Worm (Caenorhabditis elegans) whole organism, early embryonic: Measurements from ENCODE around the gene cyp-33D1.

Source experiments
- B0310.2 ChIP-seq: sonication (generic microtip); optimal IDR thresholded peaks from 2 replicates; lab custom pipeline; 2016; ENCODE audit warnings: mild to moderate bottlenecking, missing genetic modification characterization, missing compliant biosample characterization
- F13C5.2 ChIP-seq: sonication (generic microtip); optimal IDR thresholded peaks from 2 replicates; lab custom pipeline; 2017; ENCODE audit warnings: mild to moderate bottlenecking, missing genetic modification characterization, inconsistent platforms, missing compliant biosample characterization
- aly-1 ChIP-seq: sonication (generic microtip); optimal IDR thresholded peaks from 2 replicates; lab custom pipeline; 2016; ENCODE audit warnings: missing genetic modification characterization, missing compliant biosample characterization
- ama-1 ChIP-seq: fragments of 150-350 bp; optimal IDR thresholded peaks from 2 replicates; lab custom pipeline; 2014
- ceh-13 ChIP-seq: fragments of 200-800 bp; sonication (Bioruptor generic); optimal IDR thresholded peaks from 2 replicates; lab custom pipeline; 2018; ENCODE audit warnings: mild to moderate bottlenecking, missing genetic modification characterization, missing compliant biosample characterization
- ceh-36 ChIP-seq: sonication (generic microtip); optimal IDR thresholded peaks from 2 replicates; lab custom pipeline; 2016; ENCODE audit warnings: missing genetic modification characterization, inconsistent platforms, missing compliant biosample characterization
- ets-7 ChIP-seq: sonication (generic microtip); optimal IDR thresholded peaks from 2 replicates; lab custom pipeline; 2016; ENCODE audit warnings: missing genotype, missing genetic modification characterization, missing compliant biosample characterization
- flt-1 ChIP-seq: fragments of 200-800 bp; sonication (Bioruptor generic); IDR thresholded peaks from 2 replicates; pipeline ENCODE4 v1.3.6; 2022; ENCODE audit warnings: missing genetic modification characterization, missing compliant biosample characterization
- hmbx-1 ChIP-seq: sonication (generic microtip); optimal IDR thresholded peaks from 2 replicates; lab custom pipeline; 2016; ENCODE audit warnings: mild to moderate bottlenecking, missing genetic modification characterization, missing compliant biosample characterization
- hmg-4 ChIP-seq: fragments of 200-800 bp; sonication (Bioruptor generic); optimal IDR thresholded peaks from 2 replicates; lab custom pipeline; 2018; ENCODE audit warnings: mild to moderate bottlenecking, missing genetic modification characterization, missing compliant biosample characterization
- hnd-1 ChIP-seq: sonication (generic microtip); optimal IDR thresholded peaks from 2 replicates; lab custom pipeline; 2016; ENCODE audit warnings: missing genetic modification characterization, missing compliant biosample characterization
- pes-1 ChIP-seq: fragments of 200-800 bp; sonication (Bioruptor generic); IDR thresholded peaks from 2 replicates; pipeline ENCODE4 v1.3.6; 2022; ENCODE audit warnings: missing genetic modification reagents, missing genetic modification characterization, missing compliant biosample characterization
- scrt-1 ChIP-seq: fragments of 200-800 bp; sonication (Bioruptor generic); IDR thresholded peaks from 2 replicates; pipeline ENCODE4 v1.3.6; 2022; ENCODE audit warnings: missing genetic modification characterization, missing compliant biosample characterization
- sea-1 ChIP-seq: fragments of 200-800 bp; sonication (Bioruptor generic); conservative IDR thresholded peaks from 2 replicates; pipeline ENCODE4 v1.3.6; 2022; ENCODE audit warnings: missing genetic modification characterization, missing compliant biosample characterization
- tbx-11 ChIP-seq: fragments of 200-800 bp; sonication (Bioruptor generic); IDR thresholded peaks from 2 replicates; pipeline ENCODE4 v1.3.6; 2022; ENCODE audit warnings: missing genetic modification characterization, missing compliant biosample characterization
- tbx-37 ChIP-seq: fragments of 200-800 bp; sonication (Bioruptor generic); conservative IDR thresholded peaks from 2 replicates; pipeline ENCODE4 v1.3.6; 2022; ENCODE audit warnings: missing genetic modification reagents, missing genetic modification characterization, missing compliant biosample characterization
- tra-4 ChIP-seq: sonication (generic microtip); optimal IDR thresholded peaks from 2 replicates; lab custom pipeline; 2017; ENCODE audit warnings: missing genetic modification characterization, missing compliant biosample characterization

cyp-33D1 gene

DNA sequence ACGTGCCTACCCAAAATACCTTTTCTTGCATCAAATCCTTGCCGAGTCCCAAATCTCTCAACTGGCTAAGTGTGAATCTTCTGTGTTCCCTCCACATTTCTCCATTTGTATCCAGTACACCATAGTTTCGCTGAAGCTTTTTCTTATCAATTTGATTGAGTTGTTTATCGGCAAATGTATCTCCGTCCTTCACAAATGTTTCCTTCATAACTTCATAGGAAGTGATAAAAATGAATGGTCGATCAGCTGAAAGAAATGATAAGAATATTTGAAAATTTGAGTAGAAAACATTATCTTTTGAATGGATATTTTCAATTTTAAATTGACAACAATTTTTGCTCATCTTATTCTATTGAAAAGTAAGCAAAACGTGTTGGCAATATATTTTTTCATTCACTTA is 430 bp downstream of the cyp-33D1 start:
- no peak for TF ChIP-seq hmbx-1 (tag; lab: Kevin White, UChicago)
- no peak for TF ChIP-seq sea-1 (GFP tag; lab: Robert Waterston, UW)
- TF ChIP-seq scrt-1 (GFP tag; lab: Robert Waterston, UW), result no peak
- no peak for TF ChIP-seq hnd-1 (tag; lab: Kevin White, UChicago)
- TF ChIP-seq tbx-37 (GFP tag; lab: Robert Waterston, UW), result no peak
- TF ChIP-seq F13C5.2 (tag; lab: Kevin White, UChicago), result no peak
- TF ChIP-seq B0310.2 (tag; lab: Kevin White, UChicago), result no peak
- TF ChIP-seq ama-1, result no peak
- no peak for TF ChIP-seq tra-4 (tag; lab: Kevin White, UChicago)
- TF ChIP-seq pes-1 (GFP tag; lab: Robert Waterston, UW), result no peak
- TF ChIP-seq ceh-36 (tag; lab: Kevin White, UChicago), result no peak
- TF ChIP-seq aly-1, result no peak

DNA sequence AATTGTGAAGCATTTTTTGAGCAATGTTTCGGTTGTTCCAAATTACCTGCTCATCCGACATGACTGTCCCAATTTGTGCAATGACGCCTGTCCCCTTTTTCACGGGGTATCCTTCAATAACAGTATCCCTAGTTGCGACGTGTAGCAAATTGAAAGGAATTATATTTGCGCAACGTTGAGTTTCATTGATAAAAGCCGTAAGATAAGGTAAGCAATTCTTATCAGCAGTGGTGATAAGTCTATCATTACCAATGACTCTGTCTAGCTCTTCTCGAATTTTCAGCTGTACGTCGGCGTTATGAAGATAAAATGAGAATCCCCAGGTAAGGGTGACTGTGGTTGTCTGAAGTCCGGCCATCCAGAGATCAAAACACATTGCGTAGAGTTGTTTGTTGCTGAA is 1.5 kb downstream of the cyp-33D1 start:
- TF ChIP-seq ama-1 (no peak), ceh-36 (tag; lab: Kevin White, UChicago) (no peak), scrt-1 (GFP tag; lab: Robert Waterston, UW) (no peak), tra-4 (tag; lab: Kevin White, UChicago) (no peak), F13C5.2 (tag; lab: Kevin White, UChicago) (no peak), tbx-11 (GFP tag; lab: Robert Waterston, UW) (no peak), ets-7 (tag; lab: Kevin White, UChicago) (no peak), B0310.2 (tag; lab: Kevin White, UChicago) (no peak), ceh-13 (GFP tag; lab: Kevin White, UChicago) (no peak), tbx-37 (GFP tag; lab: Robert Waterston, UW) (no peak), pes-1 (GFP tag; lab: Robert Waterston, UW) (no peak), hnd-1 (tag; lab: Kevin White, UChicago) (no peak)

DNA sequence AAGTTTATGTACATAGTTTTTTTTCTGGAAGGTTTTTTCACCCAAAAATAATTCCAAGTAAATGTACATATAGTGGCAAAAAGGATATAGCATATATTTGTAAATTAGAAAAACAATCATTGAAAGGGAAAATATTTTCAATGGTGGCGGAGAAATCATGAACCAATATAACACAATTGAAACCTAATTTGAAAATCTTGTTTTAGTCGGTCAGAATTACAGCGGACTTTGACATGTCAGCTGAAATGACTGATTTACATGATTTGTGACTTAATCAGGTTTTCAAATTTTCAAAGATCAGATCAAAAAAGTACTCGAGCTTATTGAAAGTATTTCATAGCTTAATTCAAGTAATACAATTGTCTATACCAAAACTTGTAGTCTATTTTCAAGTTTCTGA is 3.9 kb downstream of the cyp-33D1 start, which contains the start of gene K05D4.9:
Gene K05D4.9, minus strand, starts transcription at position 101 of the 400 bp plus-strand sequence.
- TF ChIP-seq tra-4 (tag; lab: Kevin White, UChicago) (no peak), ets-7 (tag; lab: Kevin White, UChicago) (no peak), flt-1 (GFP tag; lab: Robert Waterston, UW) (no peak), B0310.2 (tag; lab: Kevin White, UChicago) (no peak), hmg-4 (GFP tag; lab: Kevin White, UChicago) (no peak), tbx-37 (GFP tag; lab: Robert Waterston, UW) (no peak), ceh-13 (GFP tag; lab: Kevin White, UChicago) (no peak), F13C5.2 (tag; lab: Kevin White, UChicago) (no peak), ceh-36 (tag; lab: Kevin White, UChicago) (no peak), ama-1 (no peak), hmbx-1 (tag; lab: Kevin White, UChicago) (no peak), pes-1 (GFP tag; lab: Robert Waterston, UW) (no peak)

DNA sequence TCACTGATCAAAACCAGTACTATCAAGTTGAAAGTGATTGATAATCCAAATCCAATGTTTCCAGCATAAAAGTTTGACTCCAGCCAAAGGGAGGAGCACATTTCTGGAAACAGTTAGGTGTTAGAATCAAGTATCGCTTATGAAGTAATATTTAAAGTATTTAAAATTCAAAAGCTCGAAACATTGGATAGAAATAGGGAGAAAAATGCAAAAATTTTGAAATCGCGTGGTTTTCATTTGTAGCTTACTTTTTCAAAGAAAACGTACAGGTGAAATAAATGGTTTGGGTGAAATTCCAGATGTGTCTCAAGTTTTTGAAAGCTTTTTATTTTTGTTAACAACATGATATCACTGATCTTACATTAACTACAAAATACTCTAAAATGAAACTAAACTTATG is 6.6 kb downstream of the cyp-33D1 start, which contains the start of gene str-111:
Gene str-111, minus strand, starts transcription at position 101 of the 400 bp plus-strand sequence.
- TF ChIP-seq B0310.2 (tag; lab: Kevin White, UChicago) (no peak), aly-1 (no peak), hmg-4 (GFP tag; lab: Kevin White, UChicago) (no peak), pes-1 (GFP tag; lab: Robert Waterston, UW) (no peak), hnd-1 (tag; lab: Kevin White, UChicago) (no peak), ama-1 (no peak), tra-4 (tag; lab: Kevin White, UChicago) (no peak), flt-1 (GFP tag; lab: Robert Waterston, UW) (no peak), ets-7 (tag; lab: Kevin White, UChicago) (no peak), F13C5.2 (tag; lab: Kevin White, UChicago) (no peak), tbx-37 (GFP tag; lab: Robert Waterston, UW) (no peak), hmbx-1 (tag; lab: Kevin White, UChicago) (no peak)

DNA sequence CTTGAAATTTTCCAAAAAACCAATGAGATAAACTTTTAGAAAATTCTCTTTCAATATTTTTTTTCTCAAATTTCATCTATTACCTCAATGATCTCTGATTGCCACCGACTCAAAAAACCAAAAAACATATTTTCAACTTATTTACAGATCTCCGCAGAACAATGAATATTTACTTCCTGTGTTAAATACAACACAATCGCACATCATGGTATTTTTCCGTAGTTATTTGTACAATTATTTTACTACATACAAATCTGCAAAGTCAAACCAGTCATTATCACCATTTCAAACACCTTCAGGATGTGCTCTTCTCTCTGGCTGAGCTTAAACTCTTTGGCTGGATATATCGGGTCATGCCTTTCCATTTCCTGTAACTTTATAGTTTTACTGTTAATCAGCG is 9.7 kb downstream of the cyp-33D1 start, which contains the start of gene str-108:
Gene str-108, plus strand, starts transcription at position 301 of the 400 bp plus-strand sequence.
- TF ChIP-seq B0310.2 (tag; lab: Kevin White, UChicago) (no peak), ceh-13 (GFP tag; lab: Kevin White, UChicago) (no peak), F13C5.2 (tag; lab: Kevin White, UChicago) (no peak), ceh-36 (tag; lab: Kevin White, UChicago) (no peak), pes-1 (GFP tag; lab: Robert Waterston, UW) (no peak), hmg-4 (GFP tag; lab: Kevin White, UChicago) (no peak)

DNA sequence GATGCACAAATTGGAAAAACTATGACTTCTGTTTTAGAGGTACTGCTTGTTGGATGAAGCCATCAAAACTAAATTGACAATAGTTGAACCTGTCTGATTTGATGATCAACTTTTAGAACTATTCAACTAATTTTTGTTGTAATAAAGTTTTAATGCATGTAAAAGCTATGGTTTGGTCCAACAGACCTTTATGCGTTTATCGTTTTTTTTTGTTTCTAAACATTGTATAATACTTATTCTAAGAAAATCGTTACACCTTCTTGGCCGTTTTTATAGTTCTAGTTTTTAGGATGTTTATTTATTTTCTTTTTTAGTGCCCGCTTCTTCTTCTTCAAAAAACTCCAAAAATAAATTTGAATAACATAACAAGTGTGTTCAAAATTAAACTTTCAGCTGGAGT is 11.9 kb downstream of the cyp-33D1 start, which contains the start of gene F10A3.12:
Gene F10A3.12, plus strand, starts transcription at position 301 of the 400 bp plus-strand sequence.
- TF ChIP-seq aly-1 (no peak), tbx-37 (GFP tag; lab: Robert Waterston, UW) (no peak), F13C5.2 (tag; lab: Kevin White, UChicago) (no peak), hmbx-1 (tag; lab: Kevin White, UChicago) (no peak), hnd-1 (tag; lab: Kevin White, UChicago) (no peak), B0310.2 (tag; lab: Kevin White, UChicago) (no peak), hmg-4 (GFP tag; lab: Kevin White, UChicago) (no peak), ceh-36 (tag; lab: Kevin White, UChicago) (no peak), ets-7 (tag; lab: Kevin White, UChicago) (no peak), ceh-13 (GFP tag; lab: Kevin White, UChicago) (no peak), pes-1 (GFP tag; lab: Robert Waterston, UW) (no peak), scrt-1 (GFP tag; lab: Robert Waterston, UW) (no peak)

DNA sequence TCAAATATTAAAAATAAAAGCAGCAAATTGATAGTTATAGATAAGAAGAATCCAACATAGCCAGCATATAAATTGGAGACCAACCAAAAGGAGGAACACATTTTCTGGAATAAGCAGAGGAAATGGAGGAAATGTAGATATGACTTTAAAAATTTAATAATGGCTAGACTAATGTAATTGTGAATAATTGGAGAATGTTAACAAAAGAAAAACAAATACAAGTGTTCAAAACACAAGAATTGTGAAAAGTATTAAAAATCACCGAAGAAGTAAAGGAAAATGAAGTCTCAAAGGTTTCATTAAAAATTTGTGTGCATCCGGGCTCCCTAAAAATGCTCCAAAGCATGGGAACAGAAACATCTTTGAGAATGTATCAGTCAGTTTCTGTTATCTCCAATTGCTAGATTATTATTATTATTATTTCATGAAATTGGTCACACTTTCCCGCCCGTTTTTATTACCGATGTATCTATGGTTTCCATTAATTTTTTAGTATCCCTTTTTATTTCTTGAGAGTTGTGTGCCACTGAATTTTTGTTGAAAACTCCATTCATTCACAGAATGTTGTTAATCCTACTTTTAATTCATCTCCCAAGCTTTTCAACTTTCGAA is 13.4 kb downstream of the cyp-33D1 start, which contains the start of the genes str-109 and F10A3.11:
Gene str-109, minus strand, starts transcription at position 101 of the 612 bp plus-strand sequence.
Gene F10A3.11, plus strand, starts transcription at position 562 of the 612 bp plus-strand sequence.
- TF ChIP-seq ama-1 (no peak), hmbx-1 (tag; lab: Kevin White, UChicago) (no peak), F13C5.2 (tag; lab: Kevin White, UChicago) (no peak), hmg-4 (GFP tag; lab: Kevin White, UChicago) (no peak), ceh-36 (tag; lab: Kevin White, UChicago) (no peak), ceh-13 (GFP tag; lab: Kevin White, UChicago) (no peak)
